Worm (Caenorhabditis elegans): ENCODE results near the gene C13F10.1.

C13F10.1 gene

DNA sequence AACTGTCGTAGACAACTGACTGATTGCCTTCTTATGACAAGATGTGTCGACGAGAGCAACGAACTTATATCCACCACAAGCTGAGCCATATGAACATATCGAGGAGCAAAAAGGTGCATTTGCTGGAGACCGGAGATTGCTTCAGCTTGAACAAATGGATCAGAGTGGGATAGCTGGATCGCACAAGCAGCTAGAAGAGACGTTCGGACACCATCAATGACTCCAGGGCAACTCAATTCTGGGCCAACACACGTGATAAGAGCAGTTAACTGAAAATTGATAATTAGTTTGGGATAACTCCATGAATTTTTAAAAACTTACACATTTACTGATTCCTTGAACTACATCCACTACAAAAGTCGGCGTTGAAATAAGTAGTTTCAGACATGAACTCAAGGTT is 14.9 kb upstream of the C13F10.1 start:
- TF ChIP-seq ceh-31 (tag; optimal IDR thresholded peaks at IDR 0.05) = no peak
- TF ChIP-seq pag-3 (tag; optimal IDR thresholded peaks at IDR 0.05; ENCODE audit: borderline replicate concordance) = no peak
- TF ChIP-seq F13H6.1 (tag; optimal IDR thresholded peaks at IDR 0.05) = no peak
- no peak for TF ChIP-seq ets-4 (tag; optimal IDR thresholded peaks at IDR 0.05)
- TF ChIP-seq hlh-6 (tag; optimal IDR thresholded peaks at IDR 0.05) = no peak
- TF ChIP-seq tbx-7 (tag; optimal IDR thresholded peaks at IDR 0.05) = no peak

DNA sequence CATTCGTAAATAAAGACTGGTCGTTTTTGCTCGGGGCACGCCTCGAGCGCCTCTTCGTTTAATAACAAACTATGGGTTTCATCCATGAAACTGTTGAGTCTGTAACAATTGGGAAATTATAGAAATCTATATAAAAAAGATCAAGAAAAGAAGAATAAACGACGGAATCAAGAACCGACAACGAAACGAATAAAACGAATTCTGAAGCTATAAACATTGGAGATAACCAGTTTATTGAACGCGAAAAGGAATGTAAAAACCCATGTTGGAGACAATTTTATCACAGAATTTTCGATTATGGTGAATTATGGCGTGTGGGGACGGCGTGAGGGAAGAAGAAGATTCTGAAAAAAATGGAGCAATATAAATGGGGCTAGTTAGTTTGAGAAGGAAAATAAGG is 9.1 kb upstream of the C13F10.1 start, which contains the start of gene soap-1:
soap-1 (minus strand) TSS at position 101 of the 400 bp plus-strand sequence.
- TF ChIP-seq sox-4 (tag; optimal IDR thresholded peaks at IDR 0.05) (no peak), tbx-7 (tag; optimal IDR thresholded peaks at IDR 0.05) (no peak), sdc-2 (tag; optimal IDR thresholded peaks at IDR 0.05) (no peak), hlh-6 (tag; optimal IDR thresholded peaks at IDR 0.05) (no peak), ceh-9 (tag; optimal IDR thresholded peaks at IDR 0.05) (no peak)

DNA sequence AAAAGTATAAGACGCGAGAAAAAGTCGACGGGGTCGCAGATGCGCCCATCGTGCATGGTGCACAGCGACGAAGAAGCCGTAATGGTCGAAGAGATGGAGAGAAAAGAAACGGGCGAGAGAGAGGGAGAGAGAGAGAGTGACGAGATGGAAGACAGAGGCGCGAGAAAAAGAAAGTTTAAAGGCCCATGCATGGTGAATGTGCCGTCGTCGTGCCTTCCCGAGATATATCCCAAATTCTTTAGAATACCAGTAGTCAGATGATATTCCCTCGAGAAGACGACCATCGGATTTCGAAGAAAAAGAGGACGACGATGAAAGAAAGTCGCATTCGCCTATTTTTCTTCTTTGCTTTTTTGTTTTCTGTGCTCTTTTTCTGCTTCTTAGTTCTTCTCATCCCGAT is 7.9 kb upstream of the C13F10.1 start:
- TF ChIP-seq ceh-31 (tag; optimal IDR thresholded peaks at IDR 0.05) (peak; percentile 5), madf-2 (tag; optimal IDR thresholded peaks at IDR 0.05) (no peak), unc-42 (tag; optimal IDR thresholded peaks at IDR 0.05) (peak; percentile 23), odd-2 (tag; optimal IDR thresholded peaks at IDR 0.05) (no peak), ceh-18 (tag; optimal IDR thresholded peaks at IDR 0.05) (peak; percentile 4)

DNA sequence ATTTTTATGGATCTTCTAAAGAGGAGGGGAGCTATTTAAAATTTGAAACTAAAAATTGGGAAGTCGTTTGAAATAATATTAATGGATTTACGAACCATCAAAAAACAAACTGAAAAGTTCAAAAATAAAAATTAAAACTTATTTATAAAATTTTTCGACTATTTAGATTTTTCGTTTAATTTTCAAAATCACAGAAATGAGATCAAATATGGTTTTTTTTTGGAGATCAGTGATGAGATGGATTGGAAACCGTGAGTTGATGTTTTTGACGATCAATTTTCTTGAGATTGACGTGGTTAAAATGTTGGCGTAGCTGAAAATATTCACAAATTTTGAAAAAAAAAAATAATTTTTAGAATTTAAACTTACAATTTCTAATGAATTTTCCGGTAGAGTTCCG is 4.9 kb upstream of the C13F10.1 start, which contains the start of gene C13F10.5:
C13F10.5 (minus strand) TSS at position 101 of the 400 bp plus-strand sequence.
- TF ChIP-seq tbx-2 (tag; optimal IDR thresholded peaks at IDR 0.05) = no peak
- TF ChIP-seq ceh-30 (tag; optimal IDR thresholded peaks at IDR 0.05) = no peak
- TF ChIP-seq hlh-6 (tag; optimal IDR thresholded peaks at IDR 0.05) = no peak
- no peak for TF ChIP-seq tbx-7 (tag; optimal IDR thresholded peaks at IDR 0.05)
- no peak for TF ChIP-seq sox-4 (tag; optimal IDR thresholded peaks at IDR 0.05)
- TF ChIP-seq F13H6.1 (tag; optimal IDR thresholded peaks at IDR 0.05) = no peak
- TF ChIP-seq C08G9.2 (tag; optimal IDR thresholded peaks at IDR 0.05) = no peak
- no peak for TF ChIP-seq ceh-45 (GFP tag; IDR thresholded peaks at IDR 0.05)
- TF ChIP-seq Y22D7AL.16 (tag; optimal IDR thresholded peaks at IDR 0.05) = no peak
- TF ChIP-seq ceh-2 (tag; optimal IDR thresholded peaks at IDR 0.05) = no peak
- TF ChIP-seq unc-3 (GFP tag; conservative IDR thresholded peaks at IDR 0.05) = no peak
- TF ChIP-seq unc-3 (tag; optimal IDR thresholded peaks at IDR 0.05) = no peak
- no peak for TF ChIP-seq ama-1 (optimal IDR thresholded peaks at IDR 0.05)
- TF ChIP-seq fkh-6 (tag; optimal IDR thresholded peaks at IDR 0.05) = no peak
- no peak for TF ChIP-seq nfya-1 (tag; optimal IDR thresholded peaks at IDR 0.05)
- TF ChIP-seq ceh-22 (tag; optimal IDR thresholded peaks at IDR 0.05) = no peak
- TF ChIP-seq ceh-34 (tag; optimal IDR thresholded peaks at IDR 0.05) = no peak
- TF ChIP-seq ceh-31 (tag; optimal IDR thresholded peaks at IDR 0.05) = no peak
- no peak for TF ChIP-seq eyg-1 (tag; optimal IDR thresholded peaks at IDR 0.05)
- no peak for TF ChIP-seq sdc-2 (tag; optimal IDR thresholded peaks at IDR 0.05)

DNA sequence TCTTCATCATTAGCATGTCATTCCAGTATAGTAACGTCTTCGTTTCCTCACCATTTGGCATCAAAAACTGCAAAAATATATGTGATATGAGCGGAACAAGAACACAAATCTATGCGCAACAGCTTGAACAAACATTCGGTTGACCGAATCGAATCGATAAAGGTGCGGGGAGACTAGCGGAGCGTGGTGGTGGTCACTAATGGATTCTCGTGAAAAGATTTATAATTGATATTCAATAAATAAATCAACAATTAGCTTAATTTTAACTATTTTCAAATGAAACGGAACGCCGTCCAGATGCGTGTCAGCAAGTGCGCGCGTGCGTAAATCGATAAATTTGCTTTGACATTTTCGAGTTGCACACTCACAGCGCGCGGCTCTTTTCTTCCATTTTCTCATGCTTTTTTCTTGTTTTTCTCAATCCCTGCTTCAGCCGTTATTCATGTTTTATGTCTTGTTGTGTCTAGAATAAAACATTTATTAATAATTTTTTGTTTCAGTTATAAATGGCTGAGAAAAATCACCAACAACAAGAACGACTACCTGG is 2.8 kb upstream of the C13F10.1 start, which contains the start of the genes C13F10.8, C13F10.6 and kxd-1:
C13F10.8 (minus strand) TSS at position 51 of the 547 bp plus-strand sequence.
C13F10.6 (minus strand) TSS at position 67 of the 547 bp plus-strand sequence.
kxd-1 (plus strand) TSS at position 497 of the 547 bp plus-strand sequence.
- TF ChIP-seq sox-4 (tag; optimal IDR thresholded peaks at IDR 0.05) = no peak
- peak; percentile 75 for TF ChIP-seq ceh-48 (tag; optimal IDR thresholded peaks at IDR 0.05)

DNA sequence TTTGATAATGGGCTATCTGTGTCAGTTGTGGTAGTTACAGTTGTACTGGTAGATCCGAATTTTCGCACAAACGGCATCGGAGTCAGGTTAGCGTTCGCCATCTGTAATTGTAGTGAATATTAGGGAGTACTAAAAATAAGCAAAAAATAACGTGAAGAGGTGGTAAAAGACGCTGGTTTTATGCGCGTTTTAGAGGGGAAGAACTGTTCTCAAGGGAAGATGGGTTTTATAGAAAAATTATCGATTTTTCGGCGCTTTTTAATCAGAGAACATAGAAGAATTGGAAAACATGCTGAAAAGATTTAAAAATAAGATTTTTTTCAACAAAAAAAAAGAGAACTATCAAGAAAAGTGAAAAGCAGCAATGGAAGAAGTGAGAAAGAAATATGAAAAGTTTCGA is 726 bp upstream of the C13F10.1 start, which contains the start of gene C13F10.7:
C13F10.7 (minus strand) TSS at position 101 of the 400 bp plus-strand sequence.
- no peak for TF ChIP-seq syd-9 (tag; optimal IDR thresholded peaks at IDR 0.05)
- TF ChIP-seq hlh-6 (tag; optimal IDR thresholded peaks at IDR 0.05) = no peak
- no peak for TF ChIP-seq ceh-19 (GFP tag; optimal IDR thresholded peaks at IDR 0.05)
- TF ChIP-seq pha-4 (tag; optimal IDR thresholded peaks at IDR 0.05) = no peak
- TF ChIP-seq pat-9 (tag; optimal IDR thresholded peaks at IDR 0.05) = no peak
